Fruit fly (Drosophila melanogaster) S2 (cell line): ENCODE data around the gene CG7523.
A peak's percentile ranks its signal among the peaks of the same experiment; 100 is the strongest.

Experiments
- CG8478 ChIP-seq: fragments of >200 bp; optimal IDR thresholded peaks from 2 replicates; lab custom pipeline; 2018
- CTCF ChIP-seq, 2 experiments: fragments of >200 bp; optimal IDR thresholded peaks; 2 replicates each; lab custom pipeline; 2018

dm6 chr3R:17718760-17719625, 48.3 kb upstream of the CG7523 start, which contains the start of gene Pxt:
- TF ChIP-seq CG8478 (lab: Kevin White, UChicago) = no peak
- peak in 1 of 2 experiments; percentile 30 for TF ChIP-seq CTCF (optimal IDR thresholded peaks at IDR 0.05; lab: Kevin White, UChicago)
